Worm (Caenorhabditis elegans) whole organism, mixed stage, embryonic: ENCODE results near the gene F28C6.9.

ENCODE experiments used
- blmp-1 ChIP-seq: fragments of 150-350 bp; optimal IDR thresholded peaks from 2 replicates; lab custom pipeline; 2014; ENCODE audit warnings: missing biosample characterization, missing genetic modification characterization
- ceh-43 ChIP-seq: fragments of 200-800 bp; sonication (Bioruptor generic); optimal IDR thresholded peaks from 2 replicates; lab custom pipeline; 2018; ENCODE audit warnings: mild to moderate bottlenecking, missing genetic modification characterization, moderate library complexity, missing compliant biosample characterization
- elt-3 ChIP-seq: fragments of 150-350 bp; optimal IDR thresholded peaks from 2 replicates; lab custom pipeline; 2014; ENCODE audit warnings: missing biosample characterization, missing genetic modification characterization
- hlh-1 ChIP-seq: fragments of 150-350 bp; optimal IDR thresholded peaks from 2 replicates; lab custom pipeline; 2014; ENCODE audit warnings: missing biosample characterization, missing genetic modification reagents, missing genetic modification characterization
- lin-13 ChIP-seq: fragments of 150-350 bp; optimal IDR thresholded peaks from 2 replicates; lab custom pipeline; 2014; ENCODE audit warnings: missing biosample characterization, missing genetic modification characterization
- nhr-28 ChIP-seq: fragments of 150-350 bp; optimal IDR thresholded peaks from 2 replicates; lab custom pipeline; 2014; ENCODE audit warnings: missing biosample characterization, missing genetic modification characterization
- pha-4 ChIP-seq: fragments of 150-350 bp; optimal IDR thresholded peaks from 2 replicates; lab custom pipeline; 2018; ENCODE audit warnings: missing biosample characterization, missing genetic modification reagents, missing genetic modification characterization
- unc-39 ChIP-seq: fragments of 150-350 bp; optimal IDR thresholded peaks from 2 replicates; lab custom pipeline; 2014; ENCODE audit warnings: missing biosample characterization, missing genetic modification characterization
- unc-62 ChIP-seq: fragments of 150-350 bp; optimal IDR thresholded peaks from 2 replicates; lab custom pipeline; 2014; ENCODE audit warnings: missing biosample characterization, missing genetic modification reagents, missing genetic modification characterization

ce11 chrII:8626598-8626997 lies 16.6 kb upstream of the F28C6.9 start:
- no peak for TF ChIP-seq unc-62 (GFP tag; lab: Kevin White, UChicago)
- TF ChIP-seq pha-4 (tag; lab: Kevin White, UChicago), result no peak
- TF ChIP-seq hlh-1 (tag; lab: Kevin White, UChicago), result no peak
- TF ChIP-seq ceh-43 (GFP tag; lab: Kevin White, UChicago), result no peak
- TF ChIP-seq lin-13 (tag; lab: Kevin White, UChicago), result no peak
- no peak for TF ChIP-seq nhr-28
- TF ChIP-seq blmp-1, result no peak
- no peak for TF ChIP-seq unc-39 (tag; lab: Kevin White, UChicago)
- TF ChIP-seq elt-3 (tag; lab: Kevin White, UChicago), result no peak
